Worm (Caenorhabditis elegans) whole organism, young adult: Measurements from ENCODE around the gene ptp-5.2.

Experiments
- F23B12.7 ChIP-seq: sonication (generic microtip); optimal IDR thresholded peaks from 2 replicates; lab custom pipeline; 2017; ENCODE audit warnings: missing genetic modification characterization, mild to moderate bottlenecking, missing compliant biosample characterization, antibody characterized with exemption, moderate library complexity; ENCODE audit not compliant: insufficient read depth
- F39B2.1 ChIP-seq: fragments of 200-800 bp; sonication (Bioruptor generic); IDR thresholded peaks from 2 replicates; pipeline ENCODE4 v1.3.6; 2022; ENCODE audit warnings: missing genetic modification reagents, missing genetic modification characterization, missing compliant biosample characterization
- F55B11.4 ChIP-seq: sonication (generic microtip); optimal IDR thresholded peaks from 2 replicates; lab custom pipeline; 2016; ENCODE audit warnings: missing compliant biosample characterization, missing genetic modification characterization, borderline replicate concordance; ENCODE audit not compliant: insufficient read depth
- T26A5.8 ChIP-seq: sonication (generic microtip); optimal IDR thresholded peaks from 2 replicates; lab custom pipeline; 2016; ENCODE audit warnings: missing genetic modification characterization, missing compliant biosample characterization
- Y53G8AR.9 ChIP-seq: fragments of 200-800 bp; sonication (Bioruptor generic); conservative IDR thresholded peaks from 2 replicates; pipeline ENCODE4 v1.3.6; 2022; ENCODE audit warnings: missing genetic modification reagents, missing genetic modification characterization, missing compliant biosample characterization
- attf-5 ChIP-seq: fragments of 200-800 bp; sonication (Bioruptor generic); optimal IDR thresholded peaks from 2 replicates; lab custom pipeline; 2018; ENCODE audit warnings: mild to moderate bottlenecking, missing genetic modification characterization, missing compliant biosample characterization
- him-1 ChIP-seq: sonication (generic microtip); optimal IDR thresholded peaks from 2 replicates; lab custom pipeline; 2016; ENCODE audit warnings: missing genotype, missing genetic modification reagents, missing genetic modification characterization, missing compliant biosample characterization
- hmg-1.2 ChIP-seq: fragments of 200-800 bp; sonication (Bioruptor generic); IDR thresholded peaks from 2 replicates; pipeline ENCODE4 v1.3.6; 2022; ENCODE audit warnings: missing genetic modification reagents, missing genetic modification characterization, missing compliant biosample characterization
- hmg-20 ChIP-seq: fragments of 200-800 bp; sonication (Bioruptor generic); IDR thresholded peaks from 2 replicates; pipeline ENCODE4 v1.3.6; 2022; ENCODE audit warnings: missing genetic modification reagents, missing genetic modification characterization, missing compliant biosample characterization
- hsf-1 ChIP-seq: fragments of 200-800 bp; sonication (Bioruptor generic); IDR thresholded peaks from 2 replicates; pipeline ENCODE4 v1.3.6; 2022; ENCODE audit warnings: missing genetic modification reagents, missing genetic modification characterization, missing compliant biosample characterization
- madf-8 ChIP-seq: fragments of 200-800 bp; sonication (Bioruptor generic); conservative IDR thresholded peaks from 2 replicates; pipeline ENCODE4 v1.3.6; 2022; ENCODE audit warnings: missing genetic modification reagents, missing genetic modification characterization, missing compliant biosample characterization
- snpc-3.4 ChIP-seq: sonication (generic microtip); optimal IDR thresholded peaks from 2 replicates; lab custom pipeline; 2017; ENCODE audit warnings: missing genetic modification characterization, mild to moderate bottlenecking, missing compliant biosample characterization, antibody characterized with exemption, moderate library complexity, missing genotype, missing genetic modification reagents
- snpc-4 ChIP-seq, 5 experiments: fragments of 150-350 bp in 1 of 5; sonication (generic microtip) in 4 of 5; optimal IDR thresholded peaks; 2 replicates each; lab custom pipeline; 2014 to 2018; ENCODE audit warnings: missing genetic modification characterization in 5 of 5, missing biosample characterization in 3 of 5, antibody characterized with exemption in 2 of 5, mild to moderate bottlenecking in 2 of 5, missing compliant biosample characterization in 2 of 5, missing genotype in 2 of 5, moderate library complexity in 2 of 5, missing genetic modification reagents in 1 of 5
- tlf-1 ChIP-seq: fragments of 200-800 bp; sonication (Bioruptor generic); optimal IDR thresholded peaks from 2 replicates; lab custom pipeline; 2018; ENCODE audit warnings: mild to moderate bottlenecking, missing genetic modification characterization, missing compliant biosample characterization
- unc-130 ChIP-seq: sonication (generic microtip); optimal IDR thresholded peaks from 2 replicates; lab custom pipeline; 2016; ENCODE audit warnings: missing genetic modification reagents, missing genetic modification characterization, missing compliant biosample characterization
- zim-3 ChIP-seq: sonication (generic microtip); optimal IDR thresholded peaks from 2 replicates; lab custom pipeline; 2017; ENCODE audit warnings: mild to moderate bottlenecking, missing genetic modification characterization, moderate library complexity, missing compliant biosample characterization

The ptp-5.2 gene

ce11 chrIV:14728225-14728624 lies 32.5 kb downstream of the ptp-5.2 start, which contains the start of gene Y57G11C.42:
Gene Y57G11C.42, plus strand, starts transcription at chrIV:14728525.
- TF ChIP-seq snpc-4 (GFP tag; optimal IDR thresholded peaks at IDR 0.05; lab: Kevin White, UChicago) = no peak
- peak in 1 of 4 experiments; percentile 22 for TF ChIP-seq snpc-4 (tag; optimal IDR thresholded peaks at IDR 0.05; lab: Kevin White, UChicago)
- no peak for TF ChIP-seq snpc-3.4 (tag; lab: Kevin White, UChicago)
- no peak for TF ChIP-seq hmg-1.2 (GFP tag; lab: Robert Waterston, UW)

ce11 chrIV:14715500-14715899 lies 45.2 kb downstream of the ptp-5.2 start, which contains the start of gene lgc-8:
Gene lgc-8, plus strand, starts transcription at chrIV:14715800.
- TF ChIP-seq snpc-4 (GFP tag; optimal IDR thresholded peaks at IDR 0.05; lab: Kevin White, UChicago) (no peak), snpc-4 (tag; optimal IDR thresholded peaks at IDR 0.05; lab: Kevin White, UChicago) (no peak), F55B11.4 (tag; lab: Kevin White, UChicago) (no peak), F23B12.7 (tag; lab: Kevin White, UChicago) (no peak), T26A5.8 (tag; lab: Kevin White, UChicago) (no peak), him-1 (tag; lab: Kevin White, UChicago) (no peak), tlf-1 (GFP tag; lab: Kevin White, UChicago) (no peak)

- TF ChIP-seq zim-3 (tag; lab: Kevin White, UChicago) (no peak), madf-8 (GFP tag; lab: Robert Waterston, UW) (no peak), Y53G8AR.9 (GFP tag; lab: Robert Waterston, UW) (no peak), unc-130 (GFP tag; lab: Kevin White, UChicago) (no peak), hmg-20 (GFP tag; lab: Robert Waterston, UW) (no peak), attf-5 (no peak), hsf-1 (GFP tag; lab: Robert Waterston, UW) (no peak), F39B2.1 (no peak)
Measured at ce11 chrIV:14709286-14709685, 51.5 kb downstream of the ptp-5.2 start, which contains the start of gene lgc-7. Gene lgc-7, plus strand, starts transcription at chrIV:14709586.
